Worm (Caenorhabditis elegans): Measurements from ENCODE around the gene nhr-26.

The nhr-26 gene

DNA sequence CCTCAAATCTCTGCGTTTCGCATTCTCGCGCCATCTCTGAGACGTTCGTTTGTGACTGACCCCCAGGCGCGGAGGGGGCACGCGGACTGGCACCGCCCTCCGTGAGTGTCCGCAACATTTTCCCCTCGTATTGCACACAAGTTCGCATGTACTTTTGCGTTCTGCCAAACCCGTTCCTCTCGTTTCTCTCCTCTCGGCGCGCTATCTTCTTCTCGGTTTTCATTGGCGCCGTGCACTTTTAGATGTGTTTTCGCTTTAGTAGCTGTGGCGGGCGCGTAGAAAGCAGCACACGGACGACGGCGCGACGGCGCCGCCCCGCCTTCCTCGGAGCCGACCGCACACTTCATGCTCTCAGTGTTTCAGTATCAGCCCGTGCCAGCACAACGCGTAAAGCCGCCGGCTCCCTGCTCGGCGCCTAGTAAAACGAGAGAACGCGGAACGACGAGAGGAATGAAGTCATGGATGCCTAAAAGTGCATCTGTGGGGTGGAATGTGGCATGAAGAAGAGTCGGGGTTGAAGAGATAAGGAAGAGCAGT is 44.9 kb downstream of the nhr-26 start:
- TF ChIP-seq skn-1 (tag; optimal IDR thresholded peaks at IDR 0.05) = no peak
- peak in 1 of 3 experiments; percentile 34 for TF ChIP-seq elt-3 (tag; optimal IDR thresholded peaks at IDR 0.05)
- no peak for TF ChIP-seq nhr-76 (tag; optimal IDR thresholded peaks at IDR 0.05)
- TF ChIP-seq lsy-12 (tag; optimal IDR thresholded peaks at IDR 0.05) = peak; percentile 25
- TF ChIP-seq aly-2 (tag; optimal IDR thresholded peaks at IDR 0.05) = no peak
- TF ChIP-seq nhr-237 (tag; optimal IDR thresholded peaks at IDR 0.05) = no peak
- TF ChIP-seq tbx-2 (tag; optimal IDR thresholded peaks at IDR 0.05) = peak; percentile 70
- TF ChIP-seq mdl-1 (tag; optimal IDR thresholded peaks at IDR 0.05) = no peak
- TF ChIP-seq nhr-12 (tag; optimal IDR thresholded peaks at IDR 0.05) = no peak
- TF ChIP-seq nhr-43 (tag; optimal IDR thresholded peaks at IDR 0.05; ENCODE audit: poor library complexity, severe bottlenecking) = peak; percentile 45
- TF ChIP-seq fos-1 (tag; optimal IDR thresholded peaks at IDR 0.05) = peak; percentile 44
- TF ChIP-seq pqm-1 (tag; optimal IDR thresholded peaks at IDR 0.05) = peak; percentile 18
- TF ChIP-seq ZK546.5 (tag; optimal IDR thresholded peaks at IDR 0.05) = no peak
- peak; percentile 30 for TF ChIP-seq lin-39 (tag; optimal IDR thresholded peaks at IDR 0.05)
- peak; percentile 67 for TF ChIP-seq nfya-1 (tag; optimal IDR thresholded peaks at IDR 0.05; ENCODE audit: insufficient read depth)
- TF ChIP-seq elt-2 (tag; optimal IDR thresholded peaks at IDR 0.05) = peak; percentile 64
- no peak for TF ChIP-seq ceh-82 (tag; optimal IDR thresholded peaks at IDR 0.05)
- peak; percentile 6 for TF ChIP-seq ceh-28 (tag; optimal IDR thresholded peaks at IDR 0.05)
- TF ChIP-seq nhr-77 (tag; optimal IDR thresholded peaks at IDR 0.05) = no peak
- peak; percentile 82 for TF ChIP-seq nhr-23 (tag; optimal IDR thresholded peaks at IDR 0.05)
- TF ChIP-seq nhr-25 (tag; optimal IDR thresholded peaks at IDR 0.05) = peak; percentile 77
- TF ChIP-seq egl-5 (tag; optimal IDR thresholded peaks at IDR 0.05) = no peak
- TF ChIP-seq jun-1 (tag; optimal IDR thresholded peaks at IDR 0.05) = peak; percentile 5
- TF ChIP-seq hmg-11 (tag; optimal IDR thresholded peaks at IDR 0.05) = peak; percentile 51
- no peak for TF ChIP-seq ztf-11 (tag; optimal IDR thresholded peaks at IDR 0.05)
- peak; percentile 49 for TF ChIP-seq ama-1 (optimal IDR thresholded peaks at IDR 0.05)
- no peak for TF ChIP-seq R02D3.7 (tag; optimal IDR thresholded peaks at IDR 0.05)

DNA sequence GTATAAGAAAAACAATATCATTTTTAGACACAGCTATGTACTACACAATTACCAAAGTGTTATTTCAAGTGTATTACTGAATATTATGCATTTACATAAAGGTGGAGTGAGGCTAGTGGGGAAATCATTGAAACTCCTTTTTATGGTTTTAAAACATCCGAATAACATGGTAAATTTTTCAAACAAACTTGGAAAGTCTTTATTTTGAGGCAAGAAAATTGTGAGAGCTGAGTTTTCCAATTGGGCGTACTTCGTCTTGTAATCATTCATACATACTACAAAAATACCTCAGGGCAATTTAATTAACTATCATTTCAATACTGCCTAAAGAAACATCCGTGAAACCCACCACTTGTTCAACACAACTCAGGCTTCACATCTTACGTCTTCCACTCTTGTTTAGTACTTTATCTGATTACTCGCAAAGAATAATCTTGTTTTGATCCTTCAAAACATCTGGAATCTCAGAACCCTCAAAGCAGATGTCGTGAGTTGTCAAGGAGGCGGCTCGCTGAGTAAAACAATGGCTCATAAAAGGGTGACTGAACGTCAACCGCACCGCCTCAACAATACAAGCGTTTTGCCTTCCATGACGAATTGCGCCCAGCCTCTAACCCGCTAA is 53.6 kb downstream of the nhr-26 start, which contains the start of gene zmp-5:
zmp-5 (plus strand) TSS at position 572 of the 622 bp plus-strand sequence.
- TF ChIP-seq nhr-23 (tag; optimal IDR thresholded peaks at IDR 0.05) (no peak), unc-62 (GFP tag; optimal IDR thresholded peaks at IDR 0.05) (no peak), lin-15B (tag; optimal IDR thresholded peaks at IDR 0.05) (no peak), fos-1 (tag; optimal IDR thresholded peaks at IDR 0.05) (no peak), eor-1 (tag; optimal IDR thresholded peaks at IDR 0.05) (no peak), pha-4 (tag; optimal IDR thresholded peaks at IDR 0.05) (no peak), ztf-11 (tag; optimal IDR thresholded peaks at IDR 0.05) (no peak), ceh-28 (tag; optimal IDR thresholded peaks at IDR 0.05) (no peak), nhr-77 (tag; optimal IDR thresholded peaks at IDR 0.05) (no peak), lin-39 (tag; optimal IDR thresholded peaks at IDR 0.05) (no peak), nhr-76 (tag; optimal IDR thresholded peaks at IDR 0.05) (no peak), pqm-1 (tag; optimal IDR thresholded peaks at IDR 0.05) (no peak), aly-2 (tag; optimal IDR thresholded peaks at IDR 0.05) (no peak), ztf-4 (tag; optimal IDR thresholded peaks at IDR 0.05) (no peak), nhr-25 (tag; optimal IDR thresholded peaks at IDR 0.05) (no peak), nhr-67 (tag; optimal IDR thresholded peaks at IDR 0.05) (no peak), hmg-11 (tag; optimal IDR thresholded peaks at IDR 0.05) (no peak)

ce11 chrX:12645846-12646245 is 54.4 kb downstream of the nhr-26 start:
- TF ChIP-seq nhr-25 (tag; optimal IDR thresholded peaks at IDR 0.05) = peak; percentile 66
- no peak for TF ChIP-seq unc-39 (tag; optimal IDR thresholded peaks at IDR 0.05)
- no peak for TF ChIP-seq elt-2 (tag; optimal IDR thresholded peaks at IDR 0.05)

Measured in whole organism, L3 larva.